Worm (Caenorhabditis elegans): ENCODE results near the gene srh-39.

- TF ChIP-seq hlh-8 (tag; optimal IDR thresholded peaks at IDR 0.05): no peak
- no peak for TF ChIP-seq pha-4 (tag; optimal IDR thresholded peaks at IDR 0.05)
- TF ChIP-seq K09A11.1 (tag; optimal IDR thresholded peaks at IDR 0.05; ENCODE audit: insufficient read depth): no peak
- TF ChIP-seq pax-1 (tag; optimal IDR thresholded peaks at IDR 0.05): no peak
- TF ChIP-seq pqm-1 (tag; optimal IDR thresholded peaks at IDR 0.05): no peak
- no peak for TF ChIP-seq ama-1 (optimal IDR thresholded peaks at IDR 0.05)
- no peak for TF ChIP-seq dve-1 (tag; optimal IDR thresholded peaks at IDR 0.05)
- TF ChIP-seq hlh-13 (GFP tag; optimal IDR thresholded peaks at IDR 0.05): no peak
- TF ChIP-seq T23F11.4 (GFP tag; optimal IDR thresholded peaks at IDR 0.05): no peak
Measured at ce11 chrII:7808153-7808552, 42.8 kb upstream of the srh-39 start.

Measured in whole organism, late embryonic.